Fruit fly (Drosophila melanogaster): ENCODE results near the gene CG4592.
A peak's percentile ranks its signal among the peaks of the same experiment; 100 is the strongest.

CG4592 gene

DNA sequence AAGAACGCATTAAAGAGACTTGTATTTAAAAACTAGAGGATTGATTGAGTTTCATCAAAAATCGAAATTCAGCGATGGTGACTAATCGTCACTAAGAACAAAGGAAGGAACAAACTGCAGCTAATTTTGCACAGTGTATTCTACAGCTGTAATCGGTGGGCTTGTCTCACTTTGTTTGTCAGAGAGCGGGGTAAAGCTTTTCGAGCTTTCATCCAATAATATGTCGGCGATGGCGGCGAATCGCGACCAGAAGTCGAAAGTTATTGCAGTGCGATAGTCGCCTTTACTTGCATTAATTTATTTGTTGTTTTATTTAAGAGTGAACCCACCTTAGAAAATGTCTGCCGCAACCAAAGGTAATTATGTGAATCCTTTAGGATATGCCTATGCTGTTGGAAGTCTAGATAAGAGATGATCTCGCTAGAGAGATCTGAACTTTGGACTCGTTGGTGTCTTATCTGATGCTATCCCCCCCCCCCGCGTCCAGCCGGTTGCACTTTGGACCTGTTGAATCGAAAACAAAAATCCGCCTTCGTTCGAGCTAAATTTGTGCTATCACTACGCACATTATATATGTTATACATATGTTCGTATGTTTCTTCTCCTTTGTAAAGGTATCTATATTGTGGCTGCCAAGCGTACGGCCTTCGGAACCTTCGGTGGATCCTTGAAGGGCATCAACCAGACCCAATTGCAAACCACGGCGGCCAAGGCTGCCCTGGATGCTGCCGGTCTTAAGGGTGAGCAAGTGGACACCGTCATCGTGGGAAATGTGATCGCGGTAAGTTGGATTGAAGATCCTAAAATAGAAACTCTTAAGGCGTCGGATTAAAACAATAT, 6.2 kb upstream of the CG4592 start, which contains the start of gene yip2 (continued):
- TF ChIP-seq CG6765 (GFP tag; optimal IDR thresholded peaks at IDR 0.05) (peak; percentile 72), Oaz (GFP tag; IDR thresholded peaks at IDR 0.05) (0 out of 2 replicates have a peak, but pooled peaks have one; percentile 12), CG7357 (GFP tag; IDR thresholded peaks at IDR 0.05) (no peak), CG4360 (GFP tag; IDR thresholded peaks at IDR 0.05) (no peak), Lpt (GFP tag; optimal IDR thresholded peaks at IDR 0.05) (no peak), CG3281 (GFP tag; optimal IDR thresholded peaks at IDR 0.05) (peak; percentile 57), ssp (GFP tag; IDR thresholded peaks at IDR 0.05) (no peak), CG12236 (GFP tag; optimal IDR thresholded peaks at IDR 0.05) (peak; percentile 17), ERR (GFP tag; optimal IDR thresholded peaks at IDR 0.05) (no peak), kah (GFP tag; optimal IDR thresholded peaks at IDR 0.05) (peak; percentile 86), pum (GFP tag; optimal IDR thresholded peaks at IDR 0.05) (no peak), hbn (GFP tag; IDR thresholded peaks at IDR 0.05; ENCODE audit: partially characterized antibody) (no peak), slbo (GFP tag; IDR thresholded peaks at IDR 0.05) (peak; percentile 75), CG15269 (tag; optimal IDR thresholded peaks at IDR 0.05) (peak; percentile 72), CG1024 (GFP tag; IDR thresholded peaks at IDR 0.05) (0 out of 2 replicates have a peak, but pooled peaks have one; percentile 23), sens (GFP tag) (peak; percentile 83), CG10366 (GFP tag; IDR thresholded peaks at IDR 0.05) (peak; percentile 65), h (optimal IDR thresholded peaks at IDR 0.05) (no peak), danr (GFP tag; IDR thresholded peaks at IDR 0.05) (no peak), sna (GFP tag; IDR thresholded peaks at IDR 0.05; ENCODE audit: partially characterized antibody) (no peak), CG9876 (GFP tag; optimal IDR thresholded peaks at IDR 0.05) (no peak), Max (GFP tag; optimal IDR thresholded peaks at IDR 0.05) (no peak), emc (GFP tag; optimal IDR thresholded peaks at IDR 0.05) (no peak), Hand (GFP tag; optimal IDR thresholded peaks at IDR 0.05) (peak; percentile 54), CG12219 (GFP tag; optimal IDR thresholded peaks at IDR 0.05) (peak; percentile 57), CG10274 (GFP tag; optimal IDR thresholded peaks at IDR 0.05) (no peak), CG18262 (tag; optimal IDR thresholded peaks at IDR 0.05) (peak; percentile 50), CG4820 (GFP tag; optimal IDR thresholded peaks at IDR 0.05) (no peak), fd3F (GFP tag; optimal IDR thresholded peaks at IDR 0.05) (peak; percentile 41), nerfin-2 (GFP tag; IDR thresholded peaks at IDR 0.05; ENCODE audit: partially characterized antibody) (no peak), CG6791 (GFP tag; IDR thresholded peaks at IDR 0.05; ENCODE audit: partially characterized antibody) (no peak), otp (GFP tag; IDR thresholded peaks at IDR 0.05) (peak; percentile 53; the same call in 1 of the 3 replicates), wdn (GFP tag; IDR thresholded peaks at IDR 0.05) (no peak), CG8359 (GFP tag; optimal IDR thresholded peaks at IDR 0.05; ENCODE audit: borderline replicate concordance) (no peak), CG34422 (GFP tag; IDR thresholded peaks at IDR 0.05) (peak; percentile 55; the same call in 1 of the 3 replicates), Antp (GFP tag; optimal IDR thresholded peaks at IDR 0.05) (peak; percentile 55), p53 (GFP tag; optimal IDR thresholded peaks at IDR 0.05) (no peak), ranshi (GFP tag; IDR thresholded peaks at IDR 0.05) (peak; percentile 56; the same call in 1 of the 2 replicates), Ssrp (tag; optimal IDR thresholded peaks at IDR 0.05) (peak; percentile 29), pb (GFP tag; optimal IDR thresholded peaks at IDR 0.05) (no peak), Ptx1 (GFP tag; IDR thresholded peaks at IDR 0.05) (peak; percentile 52; the same call in 1 of the 2 replicates), tin (GFP tag; optimal IDR thresholded peaks at IDR 0.05) (peak; percentile 36), bab2 (GFP tag; optimal IDR thresholded peaks at IDR 0.05) (peak; percentile 61), CG10543 (GFP tag; optimal IDR thresholded peaks at IDR 0.05) (peak; percentile 59), CG13624 (GFP tag; optimal IDR thresholded peaks at IDR 0.05) (peak; percentile 37), CTCF (GFP tag; optimal IDR thresholded peaks at IDR 0.05) (peak; percentile 68), twi (tag; optimal IDR thresholded peaks at IDR 0.05) (no peak), HLH4C (GFP tag; IDR thresholded peaks at IDR 0.05; ENCODE audit: partially characterized antibody) (no peak), chif (GFP tag; optimal IDR thresholded peaks at IDR 0.05) (peak in 1 of 2 experiments; percentile 28), sob (GFP tag; IDR thresholded peaks at IDR 0.05) (peak; percentile 72; the same call in 1 of the 2 replicates)
